Worm (Caenorhabditis elegans): ENCODE results near the gene nhr-10.

DNA sequence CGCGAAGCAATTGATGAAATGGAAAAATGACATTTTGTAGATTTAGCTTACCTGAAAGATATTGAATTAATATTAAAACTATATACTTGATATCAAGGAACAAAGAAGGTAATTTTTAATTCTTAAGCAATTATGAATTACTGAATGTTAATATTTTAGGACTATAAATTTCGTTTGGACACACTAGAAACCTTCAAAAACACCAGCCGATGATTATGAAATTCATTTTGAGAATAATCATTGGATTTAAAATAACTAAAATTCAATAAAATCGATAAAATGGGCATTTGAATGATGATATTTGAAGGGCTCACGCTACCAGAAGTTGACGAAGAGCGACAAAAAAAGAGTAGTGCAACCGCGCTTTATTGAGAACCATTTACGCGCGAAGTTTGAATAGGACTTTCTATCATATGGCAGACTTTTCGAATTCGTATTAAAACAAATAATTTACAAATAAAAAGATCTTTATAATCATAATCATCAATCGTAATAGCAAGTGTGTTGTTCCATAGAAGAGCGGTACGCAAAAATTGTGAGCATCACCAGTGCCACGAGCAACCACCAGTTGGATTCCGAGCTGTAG, 41.3 kb downstream of the nhr-10 start, which contains the start of gene ZK418.5:
- TF ChIP-seq nhr-11 (tag; optimal IDR thresholded peaks at IDR 0.05) (no peak), pax-1 (tag; optimal IDR thresholded peaks at IDR 0.05) (no peak), unc-55 (GFP tag; optimal IDR thresholded peaks at IDR 0.05) (no peak), ztf-16 (tag; optimal IDR thresholded peaks at IDR 0.05) (no peak), elt-2 (tag; optimal IDR thresholded peaks at IDR 0.05) (no peak), zip-5 (tag; optimal IDR thresholded peaks at IDR 0.05) (no peak)
